Worm (Caenorhabditis elegans) whole organism, mixed stage, embryonic: ENCODE results near the gene ets-8.
A peak's percentile ranks its signal among the peaks of the same experiment; 100 is the strongest.

Source experiments
- M03D4.4 ChIP-seq: sonication (generic microtip); optimal IDR thresholded peaks from 2 replicates; lab custom pipeline; 2017; ENCODE audit warnings: mild to moderate bottlenecking, missing genetic modification characterization, missing compliant biosample characterization
- bed-3 ChIP-seq: fragments of 200-800 bp; sonication (Bioruptor generic); optimal IDR thresholded peaks from 3 replicates; lab custom pipeline; 2018; ENCODE audit warnings: mild to moderate bottlenecking, missing genetic modification characterization, moderate library complexity, missing compliant biosample characterization
- ceh-83 ChIP-seq: fragments of 200-800 bp; sonication (Bioruptor generic); optimal IDR thresholded peaks from 2 replicates; lab custom pipeline; 2018; ENCODE audit warnings: mild to moderate bottlenecking, missing genetic modification characterization, missing compliant biosample characterization
- ces-1 ChIP-seq: fragments of 150-350 bp; optimal IDR thresholded peaks from 2 replicates; lab custom pipeline; 2014; ENCODE audit warnings: missing biosample characterization, missing genetic modification reagents, missing genetic modification characterization
- cnd-1 ChIP-seq: fragments of 200-800 bp; sonication (Bioruptor generic); optimal IDR thresholded peaks from 2 replicates; lab custom pipeline; 2018; ENCODE audit warnings: mild to moderate bottlenecking, missing genetic modification characterization, missing compliant biosample characterization
- drap-1 ChIP-seq: fragments of 200-800 bp; sonication (Bioruptor generic); optimal IDR thresholded peaks from 3 replicates; lab custom pipeline; 2018; ENCODE audit warnings: mild to moderate bottlenecking, missing genetic modification characterization, missing compliant biosample characterization
- elt-1 ChIP-seq: sonication (generic microtip); optimal IDR thresholded peaks from 2 replicates; lab custom pipeline; 2017; ENCODE audit warnings: missing genetic modification characterization, mild to moderate bottlenecking, missing compliant biosample characterization, antibody characterized with exemption, moderate library complexity, borderline replicate concordance; ENCODE audit not compliant: insufficient read depth
- elt-3 ChIP-seq: fragments of 150-350 bp; optimal IDR thresholded peaks from 2 replicates; lab custom pipeline; 2014; ENCODE audit warnings: missing biosample characterization, missing genetic modification characterization
- ham-2 ChIP-seq: fragments of 200-800 bp; sonication (Bioruptor generic); optimal IDR thresholded peaks from 2 replicates; lab custom pipeline; 2018; ENCODE audit warnings: mild to moderate bottlenecking, missing genetic modification characterization, missing compliant biosample characterization
- hlh-1 ChIP-seq: fragments of 150-350 bp; optimal IDR thresholded peaks from 2 replicates; lab custom pipeline; 2014; ENCODE audit warnings: missing biosample characterization, missing genetic modification reagents, missing genetic modification characterization
- lin-32 ChIP-seq: fragments of 200-800 bp; sonication (Bioruptor generic); optimal IDR thresholded peaks from 2 replicates; lab custom pipeline; 2018; ENCODE audit warnings: mild to moderate bottlenecking, missing genetic modification characterization, missing compliant biosample characterization
- mab-5 ChIP-seq: fragments of 150-350 bp; optimal IDR thresholded peaks from 2 replicates; lab custom pipeline; 2014; ENCODE audit warnings: missing biosample characterization, missing genetic modification characterization
- mep-1 ChIP-seq: fragments of 150-350 bp; optimal IDR thresholded peaks from 2 replicates; lab custom pipeline; 2017; ENCODE audit warnings: missing biosample characterization, missing genetic modification reagents, missing genetic modification characterization, inconsistent platforms
- mls-2 ChIP-seq: sonication (generic microtip); optimal IDR thresholded peaks from 2 replicates; lab custom pipeline; 2016; ENCODE audit warnings: mild to moderate bottlenecking, missing genetic modification characterization, moderate library complexity, missing compliant biosample characterization
- nhr-12 ChIP-seq: fragments of 150-350 bp; optimal IDR thresholded peaks from 2 replicates; lab custom pipeline; 2014; ENCODE audit warnings: missing biosample characterization, missing genetic modification characterization
- nhr-2 ChIP-seq: fragments of 150-350 bp; optimal IDR thresholded peaks from 2 replicates; lab custom pipeline; 2014; ENCODE audit warnings: missing biosample characterization, missing genetic modification characterization
- nhr-237 ChIP-seq: fragments of 150-350 bp; optimal IDR thresholded peaks from 2 replicates; lab custom pipeline; 2014; ENCODE audit warnings: missing biosample characterization, missing genetic modification characterization
- nhr-28 ChIP-seq: fragments of 150-350 bp; optimal IDR thresholded peaks from 2 replicates; lab custom pipeline; 2014; ENCODE audit warnings: missing biosample characterization, missing genetic modification characterization
- nhr-76 ChIP-seq: sonication (generic microtip); optimal IDR thresholded peaks from 2 replicates; lab custom pipeline; 2017; ENCODE audit warnings: missing biosample characterization, missing genetic modification characterization
- pha-4 ChIP-seq: fragments of 150-350 bp; optimal IDR thresholded peaks from 2 replicates; lab custom pipeline; 2018; ENCODE audit warnings: missing biosample characterization, missing genetic modification reagents, missing genetic modification characterization
- snpc-4 ChIP-seq: fragments of 150-350 bp; optimal IDR thresholded peaks from 2 replicates; lab custom pipeline; 2014; ENCODE audit warnings: missing biosample characterization, missing genetic modification characterization
- sptf-1 ChIP-seq: sonication (generic microtip); optimal IDR thresholded peaks from 2 replicates; lab custom pipeline; 2017; ENCODE audit warnings: mild to moderate bottlenecking, missing genetic modification characterization, moderate library complexity, missing compliant biosample characterization
- unc-120 ChIP-seq: sonication (generic microtip); optimal IDR thresholded peaks from 2 replicates; lab custom pipeline; 2017; ENCODE audit warnings: missing genetic modification characterization, missing compliant biosample characterization; ENCODE audit not compliant: poor library complexity, severe bottlenecking
- unc-39 ChIP-seq: fragments of 150-350 bp; optimal IDR thresholded peaks from 2 replicates; lab custom pipeline; 2014; ENCODE audit warnings: missing biosample characterization, missing genetic modification characterization
- unc-62 ChIP-seq: fragments of 150-350 bp; optimal IDR thresholded peaks from 2 replicates; lab custom pipeline; 2014; ENCODE audit warnings: missing biosample characterization, missing genetic modification reagents, missing genetic modification characterization
- zip-8 ChIP-seq: fragments of 150-350 bp; optimal IDR thresholded peaks from 2 replicates; lab custom pipeline; 2014; ENCODE audit warnings: missing biosample characterization, missing genetic modification characterization
- ztf-11 ChIP-seq: fragments of 150-350 bp; optimal IDR thresholded peaks from 2 replicates; lab custom pipeline; 2014; ENCODE audit warnings: missing biosample characterization, missing genetic modification characterization

The ets-8 gene

DNA sequence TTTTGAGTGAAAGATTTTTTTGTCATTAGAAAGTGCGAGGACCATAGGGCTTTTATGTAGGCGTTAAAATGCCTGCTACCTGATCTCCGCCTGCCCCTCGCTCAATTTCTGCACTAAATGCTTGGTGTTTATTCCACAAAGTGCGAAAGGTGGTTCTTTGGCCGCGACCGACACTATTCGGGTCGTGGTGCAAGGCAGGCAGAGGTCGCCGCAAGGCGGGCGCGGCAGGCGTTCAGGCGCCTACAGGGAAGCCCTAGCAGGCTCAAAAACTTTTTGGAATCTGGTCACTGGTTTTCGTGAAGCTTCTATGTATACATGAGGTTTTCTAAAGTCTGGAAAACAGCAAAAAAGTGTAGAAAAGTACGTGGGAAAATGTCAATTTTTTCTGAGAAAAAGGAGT, 39.4 kb downstream of the ets-8 start:
- TF ChIP-seq pha-4 (tag; lab: Kevin White, UChicago) (no peak), unc-62 (no peak), unc-39 (tag; lab: Kevin White, UChicago) (no peak), unc-120 (tag; lab: Kevin White, UChicago) (no peak), ham-2 (GFP tag; lab: Kevin White, UChicago) (no peak), M03D4.4 (tag; lab: Kevin White, UChicago) (no peak), bed-3 (GFP tag; lab: Kevin White, UChicago) (no peak), zip-8 (no peak)

DNA sequence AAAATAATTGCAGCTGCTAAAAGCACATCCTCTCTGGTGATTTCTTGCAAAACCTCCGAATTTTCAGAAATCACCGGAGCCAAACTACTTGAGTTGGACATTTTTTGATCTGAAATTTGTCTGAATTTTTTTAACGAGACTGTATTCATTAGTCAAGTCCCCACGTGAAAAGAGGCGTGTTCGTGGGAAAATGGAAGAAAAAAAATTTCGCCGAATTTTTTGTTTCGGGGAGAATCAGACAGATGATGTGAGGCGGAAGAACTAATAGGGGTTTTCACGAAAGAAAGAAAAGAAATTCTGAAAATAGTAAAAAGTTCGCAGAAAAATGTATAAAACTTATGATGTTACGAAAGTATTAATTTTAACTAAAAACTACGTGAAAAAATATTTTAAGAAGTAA, 41.7 kb downstream of the ets-8 start, which contains the start of gene srx-13:
srx-13 (minus strand) TSS at position 101 of the 400 bp plus-strand sequence.
- TF ChIP-seq hlh-1 (tag; lab: Kevin White, UChicago) = no peak
- no peak for TF ChIP-seq cnd-1 (tag; lab: Kevin White, UChicago)
- TF ChIP-seq bed-3 (GFP tag; lab: Kevin White, UChicago) = no peak
- no peak for TF ChIP-seq mab-5 (tag; lab: Kevin White, UChicago)
- no peak for TF ChIP-seq sptf-1
- TF ChIP-seq drap-1 (GFP tag; lab: Kevin White, UChicago) = no peak
- no peak for TF ChIP-seq lin-32 (GFP tag; lab: Kevin White, UChicago)
- TF ChIP-seq nhr-28 = no peak
- no peak for TF ChIP-seq unc-39 (tag; lab: Kevin White, UChicago)
- no peak for TF ChIP-seq ceh-83 (GFP tag; lab: Kevin White, UChicago)
- TF ChIP-seq nhr-2 (tag; lab: Kevin White, UChicago) = no peak
- no peak for TF ChIP-seq nhr-237 (tag; lab: Kevin White, UChicago)
- TF ChIP-seq ham-2 (GFP tag; lab: Kevin White, UChicago) = no peak
- no peak for TF ChIP-seq elt-3
- no peak for TF ChIP-seq ces-1 (GFP tag; lab: Kevin White, UChicago)
- TF ChIP-seq mep-1 (tag; lab: Kevin White, UChicago) = no peak
- no peak for TF ChIP-seq unc-62
- TF ChIP-seq snpc-4 = no peak
- TF ChIP-seq elt-1 (tag; lab: Kevin White, UChicago) = no peak
- no peak for TF ChIP-seq nhr-76

DNA sequence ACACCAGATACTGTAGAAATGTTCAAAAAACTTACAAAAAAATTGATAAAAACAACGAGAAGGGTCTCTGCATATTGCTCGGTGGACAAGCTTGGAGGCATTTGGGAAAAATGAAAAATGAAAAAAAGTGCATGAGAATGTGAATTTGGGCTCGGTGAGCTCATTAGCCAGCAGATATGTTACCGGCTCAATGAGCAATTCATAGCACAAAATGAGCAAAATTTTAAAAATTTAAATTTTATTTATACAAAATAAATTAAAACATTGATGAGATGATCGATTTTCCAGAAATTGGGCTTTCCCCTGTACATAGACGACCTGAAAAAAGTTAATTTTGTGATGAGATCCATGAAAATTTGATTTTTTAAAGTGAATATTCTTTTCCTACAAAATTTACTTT, 46.6 kb downstream of the ets-8 start, which contains the start of gene srx-14:
srx-14 (minus strand) TSS at position 101 of the 400 bp plus-strand sequence.
- TF ChIP-seq elt-3 = no peak
- TF ChIP-seq mls-2 (tag; lab: Kevin White, UChicago) = no peak
- no peak for TF ChIP-seq nhr-12
- no peak for TF ChIP-seq nhr-28
- no peak for TF ChIP-seq bed-3 (GFP tag; lab: Kevin White, UChicago)
- TF ChIP-seq hlh-1 (tag; lab: Kevin White, UChicago) = no peak
- TF ChIP-seq unc-62 = no peak
- no peak for TF ChIP-seq ham-2 (GFP tag; lab: Kevin White, UChicago)
- TF ChIP-seq pha-4 (tag; lab: Kevin White, UChicago) = no peak
- no peak for TF ChIP-seq ztf-11 (tag; lab: Kevin White, UChicago)
- no peak for TF ChIP-seq nhr-2 (tag; lab: Kevin White, UChicago)
- no peak for TF ChIP-seq elt-1 (tag; lab: Kevin White, UChicago)
- TF ChIP-seq, all 35 proteins: peak for 0

DNA sequence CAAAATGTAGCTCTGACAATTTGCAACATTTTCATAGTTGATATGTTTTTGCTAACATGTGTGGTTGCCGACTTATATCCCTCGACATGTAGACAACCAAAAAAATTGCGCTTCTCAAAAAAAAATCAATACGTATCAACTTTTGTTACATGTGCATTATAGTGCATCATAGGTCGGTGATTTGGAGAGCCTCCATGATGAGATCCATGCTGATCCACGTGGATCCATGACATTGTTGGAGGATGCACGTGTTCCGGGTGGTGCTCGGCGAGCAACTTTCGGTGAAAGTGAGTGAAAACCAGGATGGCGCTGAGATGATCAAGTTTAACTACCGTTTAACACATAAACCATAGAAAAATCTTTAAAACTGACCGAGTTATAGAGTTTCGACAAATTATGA, 49.3 kb downstream of the ets-8 start:
- no peak for TF ChIP-seq ceh-83 (GFP tag; lab: Kevin White, UChicago)
- peak; percentile 15 for TF ChIP-seq unc-62
